Worm (Caenorhabditis elegans) whole organism, young adult: ENCODE data around the gene nhr-44.

Experiments
- D2030.7 ChIP-seq: fragments of 200-800 bp; sonication (Bioruptor generic); IDR thresholded peaks from 2 replicates; pipeline ENCODE4 v1.3.6; 2022; ENCODE audit warnings: missing genetic modification reagents, missing genetic modification characterization, missing compliant biosample characterization
- F10E7.11 ChIP-seq: sonication (generic microtip); optimal IDR thresholded peaks from 2 replicates; lab custom pipeline; 2017; ENCODE audit warnings: mild to moderate bottlenecking, missing genetic modification characterization, moderate library complexity, missing compliant biosample characterization
- dox-1 ChIP-seq: fragments of 200-800 bp; sonication (Bioruptor generic); IDR thresholded peaks from 2 replicates; pipeline ENCODE4 v1.3.6; 2022; ENCODE audit warnings: missing genetic modification reagents, missing genetic modification characterization, missing compliant biosample characterization
- repo-1 ChIP-seq: sonication (generic microtip); optimal IDR thresholded peaks from 2 replicates; lab custom pipeline; 2017; ENCODE audit warnings: mild to moderate bottlenecking, missing genetic modification characterization, missing compliant biosample characterization
- snpc-4 ChIP-seq, 5 experiments: fragments of 150-350 bp in 1 of 5; sonication (generic microtip) in 4 of 5; optimal IDR thresholded peaks; 2 replicates each; lab custom pipeline; 2014 to 2018; ENCODE audit warnings: missing genetic modification characterization in 5 of 5, missing biosample characterization in 3 of 5, antibody characterized with exemption in 2 of 5, mild to moderate bottlenecking in 2 of 5, missing compliant biosample characterization in 2 of 5, missing genotype in 2 of 5, moderate library complexity in 2 of 5, missing genetic modification reagents in 1 of 5

ce11 chrV:8948365-8948764 lies 15.5 kb downstream of the nhr-44 start:
- TF ChIP-seq snpc-4 (GFP tag; optimal IDR thresholded peaks at IDR 0.05; lab: Kevin White, UChicago) (no peak), snpc-4 (tag; optimal IDR thresholded peaks at IDR 0.05; lab: Kevin White, UChicago) (no peak), D2030.7 (GFP tag; lab: Robert Waterston, UW) (no peak), repo-1 (tag; lab: Kevin White, UChicago) (no peak), F10E7.11 (tag; lab: Kevin White, UChicago) (no peak), dox-1 (GFP tag; lab: Robert Waterston, UW) (no peak)
